Worm (Caenorhabditis elegans): Measurements from ENCODE around the gene mec-18.

mec-18 gene

ce11 chrX:4274116-4274515 lies at the start of gene mec-18:
Gene mec-18 (minus strand): TSS chrX:4274216.
- no peak for TF ChIP-seq unc-62 (GFP tag; optimal IDR thresholded peaks at IDR 0.05)

ce11 chrX:4322847-4323455 lies 48.9 kb upstream of the mec-18 start:
- no peak for TF ChIP-seq unc-62 (GFP tag; optimal IDR thresholded peaks at IDR 0.05)

DNA sequence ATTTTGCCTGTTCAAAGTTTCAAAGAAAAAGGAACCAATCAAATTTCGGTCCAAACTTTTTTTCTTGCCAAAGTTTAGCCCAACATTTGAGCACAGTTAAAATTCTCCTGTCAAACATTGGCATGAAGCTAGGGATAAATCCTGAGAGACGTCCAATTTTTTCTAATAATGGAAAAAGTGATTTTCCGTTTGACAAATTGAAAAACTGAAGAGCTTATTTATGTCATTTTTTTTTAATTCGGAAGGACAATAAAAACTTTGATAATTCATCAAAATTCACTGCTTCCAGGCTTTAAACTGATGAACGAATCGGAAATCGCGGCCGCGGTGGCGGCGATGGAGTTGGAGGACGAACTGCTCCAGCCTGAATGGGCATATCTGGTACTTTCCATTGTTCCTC lies 46.5 kb upstream of the mec-18 start, which contains the start of gene dop-6:
Gene dop-6, plus strand, starts transcription at position 301 of the 400 bp plus-strand sequence.
- TF ChIP-seq unc-62 (GFP tag; optimal IDR thresholded peaks at IDR 0.05): no peak

- no peak for TF ChIP-seq unc-62 (GFP tag; optimal IDR thresholded peaks at IDR 0.05)
Observed at ce11 chrX:4317095-4317494, 43.1 kb upstream of the mec-18 start.

ce11 chrX:4314939-4315338 lies 40.9 kb upstream of the mec-18 start:
- no peak for TF ChIP-seq unc-62 (GFP tag; optimal IDR thresholded peaks at IDR 0.05)

DNA sequence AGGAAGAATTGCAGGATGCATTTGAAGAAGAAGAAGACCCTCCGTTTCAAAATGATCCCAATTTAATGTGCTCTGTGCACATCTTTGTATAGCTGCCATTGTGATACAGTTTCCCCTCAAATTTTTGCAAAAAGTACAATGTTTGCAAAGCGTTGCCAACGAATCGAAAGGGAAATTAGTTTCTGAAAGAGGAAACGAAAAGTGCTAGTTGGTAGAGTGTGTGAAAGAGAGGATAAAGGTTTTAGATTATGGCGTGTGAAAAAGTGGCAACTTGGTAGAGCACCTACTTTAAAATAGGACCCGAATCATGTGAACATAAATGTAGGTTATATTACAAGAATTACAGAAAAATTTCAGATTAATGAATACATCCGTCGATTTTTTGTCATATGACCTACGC lies 37.7 kb upstream of the mec-18 start, which contains the start of gene C52B9.8:
Gene C52B9.8, minus strand, starts transcription at position 101 of the 400 bp plus-strand sequence.
- TF ChIP-seq unc-62 (GFP tag; optimal IDR thresholded peaks at IDR 0.05): no peak

ce11 chrX:4307559-4308005 lies 33.6 kb upstream of the mec-18 start:
- TF ChIP-seq unc-62 (GFP tag; optimal IDR thresholded peaks at IDR 0.05): no peak

DNA sequence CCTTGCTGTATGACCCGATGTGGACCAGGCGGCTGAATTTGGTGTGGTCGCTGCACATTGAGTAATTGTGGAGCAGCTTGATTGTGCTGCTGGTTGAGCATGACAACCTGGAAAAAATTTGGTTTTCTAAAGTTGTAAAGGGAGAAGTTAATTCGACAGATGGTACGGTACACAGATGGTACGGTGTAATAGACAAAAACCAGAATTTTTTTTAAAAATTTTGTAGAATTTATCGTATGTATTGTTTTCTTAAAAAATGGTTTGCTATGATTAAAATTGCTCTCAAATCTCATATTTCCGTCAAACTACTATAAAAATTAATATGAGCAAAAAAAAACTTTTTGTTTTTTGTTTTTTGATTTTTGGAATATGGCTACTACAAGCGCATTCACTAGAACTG lies 32.8 kb upstream of the mec-18 start, which contains the start of gene pqn-15:
Gene pqn-15, minus strand, starts transcription at position 101 of the 400 bp plus-strand sequence.
- TF ChIP-seq unc-62 (GFP tag; optimal IDR thresholded peaks at IDR 0.05): no peak

- TF ChIP-seq unc-62 (GFP tag; optimal IDR thresholded peaks at IDR 0.05): no peak
Observed at ce11 chrX:4303200-4303599, 29.2 kb upstream of the mec-18 start.

ce11 chrX:4297452-4297851 lies 23.4 kb upstream of the mec-18 start, which contains the start of gene paf-2:
Gene paf-2 (minus strand): TSS chrX:4297741.
- no peak for TF ChIP-seq unc-62 (GFP tag; optimal IDR thresholded peaks at IDR 0.05)

- TF ChIP-seq unc-62 (GFP tag; optimal IDR thresholded peaks at IDR 0.05): no peak
Observed at ce11 chrX:4295917-4296316, 21.9 kb upstream of the mec-18 start.

- no peak for TF ChIP-seq unc-62 (GFP tag; optimal IDR thresholded peaks at IDR 0.05)
Observed at ce11 chrX:4294957-4295356, 20.9 kb upstream of the mec-18 start.

DNA sequence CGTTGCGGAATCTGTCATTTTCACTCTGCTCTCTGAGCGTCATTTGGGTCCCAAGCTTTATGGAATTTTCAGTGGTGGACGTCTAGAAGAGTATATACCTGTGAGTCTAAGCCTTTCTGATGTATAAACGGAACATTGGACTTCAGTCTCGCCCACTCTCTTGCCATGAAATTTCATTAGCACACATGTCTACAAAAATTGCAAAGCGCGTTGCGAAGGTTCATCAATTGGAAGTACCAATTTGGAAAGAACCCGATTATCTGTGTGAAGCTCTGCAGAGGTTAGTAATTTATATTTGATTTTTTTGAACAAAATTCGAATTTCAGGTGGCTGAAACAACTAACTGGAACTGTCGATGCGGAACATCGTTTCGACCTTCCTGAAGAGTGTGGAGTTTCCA lies 15.8 kb upstream of the mec-18 start:
- TF ChIP-seq unc-62 (GFP tag; optimal IDR thresholded peaks at IDR 0.05): no peak

ce11 chrX:4285669-4286174 lies 11.7 kb upstream of the mec-18 start, which contains the start of gene cka-2:
Gene cka-2 (plus strand): TSS chrX:4286124.
- no peak for TF ChIP-seq unc-62 (GFP tag; optimal IDR thresholded peaks at IDR 0.05)

- no peak for TF ChIP-seq unc-62 (GFP tag; optimal IDR thresholded peaks at IDR 0.05)
Observed at ce11 chrX:4284470-4284869, 10.5 kb upstream of the mec-18 start.

ce11 chrX:4283989-4284388 lies 10.0 kb upstream of the mec-18 start, which contains the start of gene ets-10:
Gene ets-10 (plus strand): TSS chrX:4284189.
- TF ChIP-seq unc-62 (GFP tag; optimal IDR thresholded peaks at IDR 0.05): no peak

- no peak for TF ChIP-seq unc-62 (GFP tag; optimal IDR thresholded peaks at IDR 0.05)
Observed at ce11 chrX:4282380-4282779, 8.4 kb upstream of the mec-18 start, which contains the start of gene C52B9.19. Gene C52B9.19 (plus strand): TSS chrX:4282555.
